Worm (Caenorhabditis elegans) whole organism, L4 larva: ENCODE results near the gene C24H10.2.

Experiments used
- ama-1 ChIP-seq: fragments of 150-350 bp; optimal IDR thresholded peaks from 2 replicates; lab custom pipeline; 2014; ENCODE audit warnings: inconsistent platforms, mixed read lengths
- daf-12 ChIP-seq: fragments of 150-350 bp; optimal IDR thresholded peaks from 2 replicates; lab custom pipeline; 2014; ENCODE audit warnings: missing biosample characterization, missing genetic modification reagents, missing genetic modification characterization
- dpl-1 ChIP-seq: fragments of 150-350 bp; optimal IDR thresholded peaks from 2 replicates; lab custom pipeline; 2014; ENCODE audit warnings: missing biosample characterization, missing genetic modification reagents, missing genetic modification characterization
- nhr-77 ChIP-seq: fragments of 150-350 bp; optimal IDR thresholded peaks from 2 replicates; lab custom pipeline; 2014; ENCODE audit warnings: missing biosample characterization, missing genetic modification characterization

DNA sequence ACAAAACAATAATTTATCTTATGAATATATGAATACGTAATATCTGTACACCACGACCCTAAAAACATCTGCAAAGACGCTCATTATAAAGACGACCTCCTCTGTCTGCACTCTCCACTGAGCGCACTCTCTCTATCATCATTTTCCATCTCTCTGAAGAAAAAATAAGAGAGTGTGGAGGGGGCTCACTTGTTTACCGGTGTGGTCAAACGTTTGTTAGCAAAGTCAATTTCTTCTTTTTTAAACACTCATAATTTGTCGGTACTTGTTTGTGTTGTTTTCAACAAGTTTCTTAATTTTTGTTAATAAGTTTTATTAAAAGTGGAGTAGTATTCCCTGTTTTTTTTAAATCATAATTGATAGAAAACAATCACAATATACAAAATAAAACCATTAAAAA, 21.8 kb downstream of the C24H10.2 start:
- TF ChIP-seq nhr-77 (tag; lab: Kevin White, UChicago) (no peak), dpl-1 (no peak), ama-1 (lab: Kevin White, UChicago) (no peak), daf-12 (tag; lab: Kevin White, UChicago) (no peak)
